Worm (Caenorhabditis elegans) whole organism, early embryonic: ENCODE results near the gene pho-7.

Experiments
- ama-1 ChIP-seq: fragments of 150-350 bp; optimal IDR thresholded peaks from 2 replicates; lab custom pipeline; 2014
- flt-1 ChIP-seq: fragments of 200-800 bp; sonication (Bioruptor generic); IDR thresholded peaks from 2 replicates; pipeline ENCODE4 v1.3.6; 2022; ENCODE audit warnings: missing genetic modification characterization, missing compliant biosample characterization

DNA sequence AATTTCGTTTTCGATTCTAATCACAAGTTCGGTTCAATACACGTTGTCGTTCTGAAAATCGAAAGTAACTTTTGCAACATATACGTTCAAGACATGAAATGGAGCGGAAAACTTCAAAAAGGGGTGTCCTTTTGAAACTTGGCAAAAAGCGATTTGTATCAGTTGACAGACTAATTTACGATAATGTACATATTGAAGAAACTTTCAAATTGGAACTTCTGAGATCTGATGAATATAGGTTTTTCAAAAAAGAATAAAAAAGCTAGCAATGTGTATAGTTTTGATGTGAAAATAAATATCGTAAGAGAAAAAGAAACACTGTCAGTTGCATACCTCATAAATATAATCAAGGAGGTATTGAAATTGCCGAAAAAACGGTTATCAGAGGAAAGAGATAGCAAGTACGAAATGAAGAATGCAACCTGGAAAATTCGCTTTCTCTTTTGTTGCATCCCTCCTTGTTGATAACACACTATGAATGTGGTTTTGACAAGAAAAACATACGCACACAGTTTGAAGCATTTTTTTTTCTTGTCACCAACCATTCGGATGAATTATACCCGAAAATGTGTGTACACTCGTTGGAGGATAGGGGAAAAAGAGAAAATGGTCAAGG lies 12.1 kb downstream of the pho-7 start, which contains the start of gene dgn-1:
- TF ChIP-seq flt-1, result no peak
- no peak for TF ChIP-seq ama-1 (lab: Kevin White, UChicago)
